Worm (Caenorhabditis elegans) whole organism, late embryonic: ENCODE data around the gene ZK546.5.

ENCODE experiments used
- C08G9.2 ChIP-seq: sonication (generic microtip); optimal IDR thresholded peaks from 2 replicates; lab custom pipeline; 2016; ENCODE audit warnings: mild to moderate bottlenecking, missing genetic modification characterization, moderate library complexity, missing compliant biosample characterization
- C38D4.7 ChIP-seq: fragments of 200-800 bp; sonication (Bioruptor generic); optimal IDR thresholded peaks from 2 replicates; lab custom pipeline; 2018; ENCODE audit warnings: mild to moderate bottlenecking, missing genetic modification characterization, moderate library complexity, missing compliant biosample characterization
- F13H6.1 ChIP-seq: sonication (generic microtip); optimal IDR thresholded peaks from 2 replicates; lab custom pipeline; 2016; ENCODE audit warnings: missing genetic modification characterization, missing compliant biosample characterization
- K02D7.2 ChIP-seq: sonication (generic microtip); optimal IDR thresholded peaks from 2 replicates; lab custom pipeline; 2017; ENCODE audit warnings: mild to moderate bottlenecking, missing genetic modification characterization, missing compliant biosample characterization
- K09A11.1 ChIP-seq: sonication (generic microtip); optimal IDR thresholded peaks from 2 replicates; lab custom pipeline; 2017; ENCODE audit warnings: antibody characterized with exemption, mild to moderate bottlenecking, missing genetic modification characterization, missing compliant biosample characterization; ENCODE audit not compliant: insufficient read depth
- T23F11.4 ChIP-seq: fragments of 200-800 bp; sonication (Bioruptor generic); optimal IDR thresholded peaks from 2 replicates; lab custom pipeline; 2018; ENCODE audit warnings: mild to moderate bottlenecking, missing genetic modification characterization, missing compliant biosample characterization
- Y22D7AL.16 ChIP-seq: sonication (generic microtip); optimal IDR thresholded peaks from 2 replicates; lab custom pipeline; 2016; ENCODE audit warnings: missing genetic modification characterization, missing compliant biosample characterization
- ama-1 ChIP-seq: fragments of 150-350 bp; optimal IDR thresholded peaks from 2 replicates; lab custom pipeline; 2014
- ceh-19 ChIP-seq: fragments of 200-800 bp; sonication (Bioruptor generic); optimal IDR thresholded peaks from 2 replicates; lab custom pipeline; 2018; ENCODE audit warnings: mild to moderate bottlenecking, missing genetic modification characterization, missing compliant biosample characterization
- ceh-2 ChIP-seq: sonication (generic microtip); optimal IDR thresholded peaks from 2 replicates; lab custom pipeline; 2016; ENCODE audit warnings: missing genotype, missing genetic modification characterization, missing compliant biosample characterization
- ceh-22 ChIP-seq: sonication (generic microtip); optimal IDR thresholded peaks from 2 replicates; lab custom pipeline; 2017; ENCODE audit warnings: missing biosample characterization, missing genetic modification characterization
- ceh-24 ChIP-seq: sonication (generic microtip); optimal IDR thresholded peaks from 2 replicates; lab custom pipeline; 2016; ENCODE audit warnings: mild to moderate bottlenecking, missing genetic modification characterization, missing compliant biosample characterization
- ceh-30 ChIP-seq: fragments of 150-350 bp; optimal IDR thresholded peaks from 2 replicates; lab custom pipeline; 2014; ENCODE audit warnings: missing biosample characterization, missing genetic modification characterization
- ceh-31 ChIP-seq: sonication (generic microtip); optimal IDR thresholded peaks from 2 replicates; lab custom pipeline; 2016; ENCODE audit warnings: missing genetic modification characterization, missing compliant biosample characterization
- ceh-34 ChIP-seq: sonication (generic microtip); optimal IDR thresholded peaks from 2 replicates; lab custom pipeline; 2016; ENCODE audit warnings: mild to moderate bottlenecking, missing genetic modification characterization, missing compliant biosample characterization
- ceh-45 ChIP-seq: fragments of 200-800 bp; sonication (Bioruptor generic); IDR thresholded peaks from 2 replicates; pipeline ENCODE4 v1.3.6; 2022; ENCODE audit warnings: missing genetic modification reagents, missing genetic modification characterization, missing compliant biosample characterization
- ceh-48 ChIP-seq: sonication (generic microtip); optimal IDR thresholded peaks from 2 replicates; lab custom pipeline; 2016; ENCODE audit warnings: missing genetic modification characterization, inconsistent platforms, missing compliant biosample characterization
- ceh-6 ChIP-seq: fragments of 200-800 bp; sonication (Bioruptor generic); optimal IDR thresholded peaks from 2 replicates; lab custom pipeline; 2018; ENCODE audit warnings: mild to moderate bottlenecking, missing genetic modification characterization, missing compliant biosample characterization
- ceh-9 ChIP-seq: sonication (generic microtip); optimal IDR thresholded peaks from 2 replicates; lab custom pipeline; 2016; ENCODE audit warnings: mild to moderate bottlenecking, missing genetic modification characterization, inconsistent platforms, missing compliant biosample characterization
- che-1 ChIP-seq: sonication (generic microtip); optimal IDR thresholded peaks from 2 replicates; lab custom pipeline; 2016; ENCODE audit warnings: mild to moderate bottlenecking, missing genetic modification characterization, missing compliant biosample characterization
- dmd-4 ChIP-seq: sonication (generic microtip); optimal IDR thresholded peaks from 2 replicates; lab custom pipeline; 2016; ENCODE audit warnings: borderline replicate concordance, missing genetic modification characterization, missing compliant biosample characterization
- elt-2 ChIP-seq: sonication (generic microtip); optimal IDR thresholded peaks from 2 replicates; lab custom pipeline; 2016; ENCODE audit warnings: missing genetic modification reagents, missing genetic modification characterization, missing compliant biosample characterization
- elt-4 ChIP-seq: sonication (generic microtip); optimal IDR thresholded peaks from 2 replicates; lab custom pipeline; 2016; ENCODE audit warnings: missing genetic modification characterization, missing compliant biosample characterization
- ets-4 ChIP-seq: sonication (generic microtip); optimal IDR thresholded peaks from 2 replicates; lab custom pipeline; 2016; ENCODE audit warnings: missing genetic modification characterization, missing compliant biosample characterization
- eyg-1 ChIP-seq: sonication (generic microtip); optimal IDR thresholded peaks from 2 replicates; lab custom pipeline; 2016; ENCODE audit warnings: missing genotype, missing genetic modification characterization, missing compliant biosample characterization
- fax-1 ChIP-seq: sonication (generic microtip); optimal IDR thresholded peaks from 2 replicates; lab custom pipeline; 2016; ENCODE audit warnings: missing genotype, missing genetic modification characterization, missing compliant biosample characterization
- fkh-10 ChIP-seq: fragments of 150-350 bp; optimal IDR thresholded peaks from 2 replicates; lab custom pipeline; 2014; ENCODE audit warnings: missing biosample characterization, missing genetic modification reagents, missing genetic modification characterization
- hlh-13 ChIP-seq: fragments of 200-800 bp; sonication (Bioruptor generic); optimal IDR thresholded peaks from 2 replicates; lab custom pipeline; 2018; ENCODE audit warnings: mild to moderate bottlenecking, missing genetic modification characterization, missing compliant biosample characterization
- hlh-30 ChIP-seq: sonication (generic microtip); optimal IDR thresholded peaks from 2 replicates; lab custom pipeline; 2017; ENCODE audit warnings: antibody characterized with exemption, missing genetic modification characterization, missing compliant biosample characterization; ENCODE audit not compliant: insufficient read depth
- hlh-6 ChIP-seq: sonication (generic microtip); optimal IDR thresholded peaks from 2 replicates; lab custom pipeline; 2016; ENCODE audit warnings: missing genotype, missing genetic modification characterization, missing compliant biosample characterization
- hlh-8 ChIP-seq: sonication (generic microtip); optimal IDR thresholded peaks from 2 replicates; lab custom pipeline; 2016; ENCODE audit warnings: missing genotype, missing genetic modification characterization, missing compliant biosample characterization
- lim-6 ChIP-seq: sonication (generic microtip); optimal IDR thresholded peaks from 2 replicates; lab custom pipeline; 2016; ENCODE audit warnings: missing genetic modification characterization, missing compliant biosample characterization
- lin-11 ChIP-seq: fragments of 200-800 bp; sonication (Bioruptor generic); optimal IDR thresholded peaks from 2 replicates; lab custom pipeline; 2018; ENCODE audit warnings: mild to moderate bottlenecking, missing genetic modification characterization, missing compliant biosample characterization
- mec-3 ChIP-seq: sonication (generic microtip); optimal IDR thresholded peaks from 2 replicates; lab custom pipeline; 2016; ENCODE audit warnings: borderline replicate concordance, missing genetic modification characterization, missing compliant biosample characterization
- nfya-1 ChIP-seq: sonication (generic microtip); optimal IDR thresholded peaks from 2 replicates; lab custom pipeline; 2017; ENCODE audit warnings: missing genetic modification characterization, mild to moderate bottlenecking, missing compliant biosample characterization, antibody characterized with exemption, moderate library complexity
- nhr-11 ChIP-seq: fragments of 150-350 bp; optimal IDR thresholded peaks from 2 replicates; lab custom pipeline; 2014; ENCODE audit warnings: missing biosample characterization, missing genetic modification characterization
- nhr-232 ChIP-seq: sonication (generic microtip); optimal IDR thresholded peaks from 2 replicates; lab custom pipeline; 2016; ENCODE audit warnings: missing genetic modification characterization, missing compliant biosample characterization
- odd-2 ChIP-seq: sonication (generic microtip); optimal IDR thresholded peaks from 2 replicates; lab custom pipeline; 2017; ENCODE audit warnings: antibody characterized with exemption, mild to moderate bottlenecking, missing genetic modification characterization, missing compliant biosample characterization
- pag-3 ChIP-seq: sonication (generic microtip); optimal IDR thresholded peaks from 2 replicates; lab custom pipeline; 2016; ENCODE audit warnings: missing compliant biosample characterization, missing genetic modification characterization, borderline replicate concordance
- pax-1 ChIP-seq: fragments of 150-350 bp; optimal IDR thresholded peaks from 2 replicates; lab custom pipeline; 2014; ENCODE audit warnings: missing biosample characterization, missing genetic modification characterization
- pha-2 ChIP-seq: sonication (generic microtip); optimal IDR thresholded peaks from 2 replicates; lab custom pipeline; 2017; ENCODE audit warnings: mild to moderate bottlenecking, missing genetic modification characterization, missing compliant biosample characterization
- pha-4 ChIP-seq: fragments of 150-350 bp; optimal IDR thresholded peaks from 2 replicates; lab custom pipeline; 2018; ENCODE audit warnings: missing biosample characterization, missing genetic modification reagents, missing genetic modification characterization
- pqm-1 ChIP-seq: sonication (generic microtip); optimal IDR thresholded peaks from 2 replicates; lab custom pipeline; 2016; ENCODE audit warnings: missing genetic modification characterization, missing compliant biosample characterization
- pros-1 ChIP-seq: fragments of 150-350 bp; optimal IDR thresholded peaks from 2 replicates; lab custom pipeline; 2014; ENCODE audit warnings: missing biosample characterization, missing genetic modification reagents, missing genetic modification characterization
- rnt-1 ChIP-seq: sonication (generic microtip); optimal IDR thresholded peaks from 2 replicates; lab custom pipeline; 2016; ENCODE audit warnings: missing genetic modification characterization, missing compliant biosample characterization
- sox-4 ChIP-seq: sonication (generic microtip); optimal IDR thresholded peaks from 2 replicates; lab custom pipeline; 2017; ENCODE audit warnings: mild to moderate bottlenecking, missing genetic modification characterization, inconsistent platforms, missing compliant biosample characterization
- tbx-7 ChIP-seq: sonication (generic microtip); optimal IDR thresholded peaks from 2 replicates; lab custom pipeline; 2016; ENCODE audit warnings: missing genotype, missing genetic modification characterization, missing compliant biosample characterization
- ttx-3 ChIP-seq: sonication (generic microtip); optimal IDR thresholded peaks from 2 replicates; lab custom pipeline; 2016; ENCODE audit warnings: missing genetic modification reagents, missing genetic modification characterization, missing compliant biosample characterization
- unc-3 ChIP-seq, 2 experiments: fragments of 200-800 bp in 1 of 2; sonication (Bioruptor generic) in 1 of 2; sonication (generic microtip) in 1 of 2; conservative IDR thresholded peaks in 1 of 2; optimal IDR thresholded peaks in 1 of 2; 2 replicates each; pipeline versions ENCODE4 v1.3.6 to Lab custom; 2016 to 2022; ENCODE audit warnings: missing compliant biosample characterization in 2 of 2, missing genetic modification characterization in 2 of 2, missing genetic modification reagents in 1 of 2
- unc-42 ChIP-seq: sonication (generic microtip); optimal IDR thresholded peaks from 2 replicates; lab custom pipeline; 2016; ENCODE audit warnings: missing genotype, missing genetic modification characterization, missing compliant biosample characterization
- unc-55 ChIP-seq: sonication (generic microtip); optimal IDR thresholded peaks from 2 replicates; lab custom pipeline; 2017; ENCODE audit warnings: missing biosample characterization, missing genetic modification reagents, missing genetic modification characterization
- zip-5 ChIP-seq: sonication (generic microtip); optimal IDR thresholded peaks from 2 replicates; lab custom pipeline; 2016; ENCODE audit warnings: missing genetic modification characterization, missing compliant biosample characterization
- ztf-16 ChIP-seq: sonication (generic microtip); optimal IDR thresholded peaks from 2 replicates; lab custom pipeline; 2017; ENCODE audit warnings: missing genetic modification characterization, missing compliant biosample characterization

Gene ZK546.5

ce11 chrII:4955353-4955752 is 19.7 kb downstream of the ZK546.5 start, which contains the start of gene pbs-3:
Gene pbs-3, minus strand, starts transcription at chrII:4955427.
- peak; percentile 37 for TF ChIP-seq dmd-4
- no peak for TF ChIP-seq pha-2 (tag; lab: Kevin White, UChicago)
- no peak for TF ChIP-seq ceh-19
- no peak for TF ChIP-seq ceh-6 (GFP tag; lab: Kevin White, UChicago)
- TF ChIP-seq ceh-2 (tag; lab: Kevin White, UChicago) = peak; percentile 66
- TF ChIP-seq Y22D7AL.16 (tag; lab: Kevin White, UChicago) = no peak
- no peak for TF ChIP-seq ttx-3 (tag; lab: Kevin White, UChicago)
- TF ChIP-seq fkh-10 (GFP tag; lab: Kevin White, UChicago) = no peak
- TF ChIP-seq tbx-7 (tag; lab: Kevin White, UChicago) = peak; percentile 13
- TF ChIP-seq ceh-34 (tag; lab: Kevin White, UChicago) = peak; percentile 29
- peak; percentile 60 for TF ChIP-seq nfya-1
- TF ChIP-seq zip-5 (tag; lab: Kevin White, UChicago) = peak; percentile 26
- TF ChIP-seq rnt-1 (tag; lab: Kevin White, UChicago) = peak; percentile 66
- TF ChIP-seq pax-1 (tag; lab: Kevin White, UChicago) = no peak
- TF ChIP-seq unc-3 (GFP tag; conservative IDR thresholded peaks at IDR 0.05; lab: Robert Waterston, UW) = no peak
- TF ChIP-seq unc-3 (tag; optimal IDR thresholded peaks at IDR 0.05; lab: Kevin White, UChicago) = no peak
- no peak for TF ChIP-seq hlh-6 (tag; lab: Kevin White, UChicago)
- TF ChIP-seq odd-2 = no peak
- TF ChIP-seq nhr-232 (tag; lab: Kevin White, UChicago) = no peak
- peak; percentile 68 for TF ChIP-seq F13H6.1 (tag; lab: Kevin White, UChicago)
- TF ChIP-seq K09A11.1 (tag; lab: Kevin White, UChicago) = no peak
- TF ChIP-seq C38D4.7 = no peak
- TF ChIP-seq hlh-8 (tag; lab: Kevin White, UChicago) = peak; percentile 30
- no peak for TF ChIP-seq che-1 (tag; lab: Kevin White, UChicago)
- peak; percentile 83 for TF ChIP-seq elt-2 (tag; lab: Kevin White, UChicago)
- peak; percentile 54 for TF ChIP-seq fax-1 (tag; lab: Kevin White, UChicago)
- TF ChIP-seq eyg-1 (tag; lab: Kevin White, UChicago) = no peak
- TF ChIP-seq pag-3 = no peak
- TF ChIP-seq ceh-31 (tag; lab: Kevin White, UChicago) = peak; percentile 97
- no peak for TF ChIP-seq ceh-30 (tag; lab: Kevin White, UChicago)
- TF ChIP-seq ceh-48 (tag; lab: Kevin White, UChicago) = no peak
- no peak for TF ChIP-seq sox-4 (tag; lab: Kevin White, UChicago)
- no peak for TF ChIP-seq mec-3 (tag; lab: Kevin White, UChicago)
- TF ChIP-seq lin-11 = no peak
- TF ChIP-seq ceh-9 (tag; lab: Kevin White, UChicago) = no peak
- TF ChIP-seq nhr-11 (tag; lab: Kevin White, UChicago) = no peak
- TF ChIP-seq C08G9.2 (tag; lab: Kevin White, UChicago) = peak; percentile 76
- TF ChIP-seq pha-4 (tag; lab: Kevin White, UChicago) = no peak
- TF ChIP-seq unc-55 (GFP tag; lab: Kevin White, UChicago) = no peak
- no peak for TF ChIP-seq ztf-16 (tag; lab: Kevin White, UChicago)
- TF ChIP-seq ets-4 (tag; lab: Kevin White, UChicago) = peak; percentile 61
- no peak for TF ChIP-seq ceh-22 (tag; lab: Kevin White, UChicago)
- TF ChIP-seq pros-1 = no peak
- no peak for TF ChIP-seq K02D7.2 (tag; lab: Kevin White, UChicago)
- no peak for TF ChIP-seq ceh-24 (tag; lab: Kevin White, UChicago)
- no peak for TF ChIP-seq ama-1 (lab: Kevin White, UChicago)
- TF ChIP-seq hlh-30 = no peak
- TF ChIP-seq lim-6 (tag; lab: Kevin White, UChicago) = peak; percentile 78
- TF ChIP-seq T23F11.4 (GFP tag; lab: Kevin White, UChicago) = no peak
- no peak for TF ChIP-seq elt-4 (tag; lab: Kevin White, UChicago)
- TF ChIP-seq hlh-13 (GFP tag; lab: Kevin White, UChicago) = no peak
- TF ChIP-seq unc-42 = peak; percentile 60
- TF ChIP-seq ceh-45 = no peak
- TF ChIP-seq pqm-1 = no peak
